Fruit fly (Drosophila melanogaster): Measurements from ENCODE around the gene Acbp2.
A peak's percentile ranks its signal among the peaks of the same experiment; 100 is the strongest.

The Acbp2 gene

dm6 chr3L:7125289-7125955 lies 6.2 kb upstream of the Acbp2 start, which contains the start of the genes msl-3 and BBS1 (continued):
- TF ChIP-seq aop (GFP tag; IDR thresholded peaks at IDR 0.05): no peak
- no peak for TF ChIP-seq Abd-B (GFP tag; optimal IDR thresholded peaks at IDR 0.05)
- peak; percentile 40 for TF ChIP-seq CG33213 (GFP tag; optimal IDR thresholded peaks at IDR 0.05)
- no peak for TF ChIP-seq oc (tag; optimal IDR thresholded peaks at IDR 0.05)
- no peak for TF ChIP-seq bcd (GFP tag; optimal IDR thresholded peaks at IDR 0.05)
- TF ChIP-seq CG11560 (tag; IDR thresholded peaks at IDR 0.05): peak; percentile 99
- TF ChIP-seq H15 (GFP tag; IDR thresholded peaks at IDR 0.05): no peak
- TF ChIP-seq CG2129 (GFP tag; IDR thresholded peaks at IDR 0.05; ENCODE audit: partially characterized antibody): peak; percentile 29; the same call in 1 of the 2 replicates
- TF ChIP-seq CG2678 (tag; optimal IDR thresholded peaks at IDR 0.05): no peak
- no peak for TF ChIP-seq CG3847 (GFP tag; IDR thresholded peaks at IDR 0.05)
- no peak for TF ChIP-seq mirr (GFP tag; optimal IDR thresholded peaks at IDR 0.05)
- TF ChIP-seq fd96Cb (tag; optimal IDR thresholded peaks at IDR 0.05): no peak
- no peak for TF ChIP-seq Pdp1 (GFP tag; optimal IDR thresholded peaks at IDR 0.05)
- no peak for TF ChIP-seq jigr1 (GFP tag; IDR thresholded peaks at IDR 0.05)
- TF ChIP-seq MESR4 (GFP tag; optimal IDR thresholded peaks at IDR 0.05): peak; percentile 86
- no peak for TF ChIP-seq kni (GFP tag; optimal IDR thresholded peaks at IDR 0.05)
- TF ChIP-seq ato (GFP tag; IDR thresholded peaks at IDR 0.05; ENCODE audit: partially characterized antibody): no peak
- no peak for TF ChIP-seq CG11456 (GFP tag; IDR thresholded peaks at IDR 0.05)
- no peak for TF ChIP-seq Atf6 (GFP tag; IDR thresholded peaks at IDR 0.05)
- no peak for TF ChIP-seq Sox102F (GFP tag; optimal IDR thresholded peaks at IDR 0.05)
- TF ChIP-seq CG13296 (GFP tag; optimal IDR thresholded peaks at IDR 0.05): no peak
- TF ChIP-seq mam (GFP tag; optimal IDR thresholded peaks at IDR 0.05): no peak
- peak; percentile 84 for TF ChIP-seq Myb (GFP tag; optimal IDR thresholded peaks at IDR 0.05)
- TF ChIP-seq phol (tag; optimal IDR thresholded peaks at IDR 0.05): peak; percentile 28
- TF ChIP-seq CG4820 (GFP tag; optimal IDR thresholded peaks at IDR 0.05): no peak
- peak; percentile 2 for TF ChIP-seq CG3281 (GFP tag; optimal IDR thresholded peaks at IDR 0.05)
- TF ChIP-seq CG9437 (GFP tag; optimal IDR thresholded peaks at IDR 0.05): no peak
- no peak for TF ChIP-seq Atf3 (GFP tag; optimal IDR thresholded peaks at IDR 0.05)
- peak; percentile 23 for TF ChIP-seq Ets97D (GFP tag; optimal IDR thresholded peaks at IDR 0.05)
- TF ChIP-seq CG2712 (tag; optimal IDR thresholded peaks at IDR 0.05): no peak
- TF ChIP-seq TFAM (GFP tag; optimal IDR thresholded peaks at IDR 0.05): no peak
- 0 out of 2 replicates have a peak, but pooled peaks have one; percentile 52 for TF ChIP-seq hbn (GFP tag; IDR thresholded peaks at IDR 0.05; ENCODE audit: partially characterized antibody)
- TF ChIP-seq stc (GFP tag; IDR thresholded peaks at IDR 0.05): no peak
- TF ChIP-seq ap (GFP tag; IDR thresholded peaks at IDR 0.05): no peak
- no peak for TF ChIP-seq zf30C (GFP tag; optimal IDR thresholded peaks at IDR 0.05)
- no peak for TF ChIP-seq bowl (GFP tag; IDR thresholded peaks at IDR 0.05)
- no peak for TF ChIP-seq Mrtf (GFP tag; IDR thresholded peaks at IDR 0.05)
- TF ChIP-seq CG12071 (GFP tag; optimal IDR thresholded peaks at IDR 0.05): no peak
- TF ChIP-seq CG13624 (GFP tag; optimal IDR thresholded peaks at IDR 0.05): no peak
- no peak for TF ChIP-seq NfI (GFP tag; optimal IDR thresholded peaks at IDR 0.05)
- no peak for TF ChIP-seq CG17829 (tag; optimal IDR thresholded peaks at IDR 0.05)
- TF ChIP-seq CG7928 (GFP tag; optimal IDR thresholded peaks at IDR 0.05): no peak
- no peak for TF ChIP-seq Nf-YA (GFP tag; IDR thresholded peaks at IDR 0.05)
- no peak for TF ChIP-seq CG9876 (GFP tag; optimal IDR thresholded peaks at IDR 0.05)
- no peak for TF ChIP-seq CG3995 (GFP tag; optimal IDR thresholded peaks at IDR 0.05)
- TF ChIP-seq slou (GFP tag; optimal IDR thresholded peaks at IDR 0.05): no peak
- TF ChIP-seq HLH3B (GFP tag; IDR thresholded peaks at IDR 0.05): no peak
- no peak for TF ChIP-seq CG14014 (GFP tag; IDR thresholded peaks at IDR 0.05)
- no peak for TF ChIP-seq ATbp (GFP tag; optimal IDR thresholded peaks at IDR 0.05)
- TF ChIP-seq BtbVII (GFP tag; optimal IDR thresholded peaks at IDR 0.05): no peak
- no peak for TF ChIP-seq Bteb2 (GFP tag; optimal IDR thresholded peaks at IDR 0.05)
